Fruit fly (Drosophila melanogaster): Measurements from ENCODE around the gene CCAP.

Gene CCAP

DNA sequence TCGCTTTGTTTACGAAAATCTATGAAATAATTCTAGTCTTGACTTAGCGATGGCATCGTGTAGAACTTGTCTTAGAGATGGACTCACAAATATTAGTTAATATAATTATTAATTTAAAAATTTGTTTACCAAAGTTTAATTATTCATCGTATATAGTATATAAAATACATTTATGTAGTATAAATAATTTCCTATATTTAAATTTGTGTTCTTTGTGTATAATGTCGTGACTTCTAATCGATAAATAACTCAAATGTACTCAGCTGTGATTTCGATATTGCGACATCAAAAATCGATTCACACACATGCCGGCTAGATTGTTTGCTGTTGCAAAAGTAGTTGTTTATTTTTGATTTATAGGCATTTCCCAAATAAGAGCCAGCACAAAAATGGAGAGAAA is 11.6 kb downstream of the CCAP start, which contains the start of the genes wfs1 and Nup133:
wfs1 (minus strand) TSS at position 70 of the 400 bp plus-strand sequence.
Nup133 (plus strand) TSS at position 297 of the 400 bp plus-strand sequence.
- no peak for TF ChIP-seq Rel (GFP tag; optimal IDR thresholded peaks at IDR 0.05)
- TF ChIP-seq Rel (tag; optimal IDR thresholded peaks at IDR 0.05), result peak; percentile 53
- TF ChIP-seq CG9705 (GFP tag; optimal IDR thresholded peaks at IDR 0.05), result peak; percentile 62
- TF ChIP-seq Sp1 (GFP tag; optimal IDR thresholded peaks at IDR 0.05), result peak; percentile 79
- no peak for TF ChIP-seq Hnf4 (GFP tag; optimal IDR thresholded peaks at IDR 0.05)
- no peak for TF ChIP-seq Jra (GFP tag; optimal IDR thresholded peaks at IDR 0.05)
- peak; percentile 76 for TF ChIP-seq rgr (GFP tag; optimal IDR thresholded peaks at IDR 0.05)
- peak in 1 of 2 experiments; percentile 76 for TF ChIP-seq foxo (GFP tag; optimal IDR thresholded peaks at IDR 0.05)
- TF ChIP-seq Mio (GFP tag; optimal IDR thresholded peaks at IDR 0.05), result no peak
- TF ChIP-seq CG32264 (GFP tag; optimal IDR thresholded peaks at IDR 0.05), result no peak
- TF ChIP-seq psq (GFP tag; optimal IDR thresholded peaks at IDR 0.05), result peak; percentile 67
- TF ChIP-seq dl (GFP tag; optimal IDR thresholded peaks at IDR 0.05; ENCODE audit: insufficient read depth in 1 of 2, partially characterized antibody in 2 of 2), result no peak
- TF ChIP-seq sv (GFP tag; optimal IDR thresholded peaks at IDR 0.05), result peak; percentile 52
- no peak for TF ChIP-seq Hr83 (GFP tag; optimal IDR thresholded peaks at IDR 0.05; ENCODE audit: poor library complexity, severe bottlenecking)
- peak; percentile 63 for TF ChIP-seq OdsH (GFP tag; optimal IDR thresholded peaks at IDR 0.05)
- peak; percentile 89 for TF ChIP-seq HLH106 (tag; optimal IDR thresholded peaks at IDR 0.05)
- TF ChIP-seq brk (GFP tag; optimal IDR thresholded peaks at IDR 0.05), result no peak

- TF ChIP-seq dsf (GFP tag; optimal IDR thresholded peaks at IDR 0.05; ENCODE audit: borderline replicate concordance), result peak; percentile 34
- TF ChIP-seq h (GFP tag; optimal IDR thresholded peaks at IDR 0.05), result peak; percentile 67
- TF ChIP-seq usp (GFP tag; optimal IDR thresholded peaks at IDR 0.05), result no peak
- TF ChIP-seq br (GFP tag; optimal IDR thresholded peaks at IDR 0.05), result peak; percentile 60
- no peak for TF ChIP-seq N (GFP tag; optimal IDR thresholded peaks at IDR 0.05)
- peak; percentile 59 for TF ChIP-seq Sp1 (GFP tag; optimal IDR thresholded peaks at IDR 0.05)
- no peak for TF ChIP-seq brk (GFP tag; optimal IDR thresholded peaks at IDR 0.05)
- TF ChIP-seq Hr83 (GFP tag; optimal IDR thresholded peaks at IDR 0.05; ENCODE audit: poor library complexity, severe bottlenecking), result peak; percentile 52
- TF ChIP-seq sage (GFP tag; optimal IDR thresholded peaks at IDR 0.05), result no peak
- peak; percentile 46 for TF ChIP-seq psq (GFP tag; optimal IDR thresholded peaks at IDR 0.05)
- TF ChIP-seq CG9705 (GFP tag; optimal IDR thresholded peaks at IDR 0.05), result peak; percentile 26
- TF ChIP-seq ey (GFP tag; optimal IDR thresholded peaks at IDR 0.05), result peak; percentile 3
- TF ChIP-seq Hr78 (GFP tag; optimal IDR thresholded peaks at IDR 0.05), result no peak
- peak; percentile 47 for TF ChIP-seq sv (GFP tag; optimal IDR thresholded peaks at IDR 0.05)
- peak; percentile 61 for TF ChIP-seq rgr (GFP tag; optimal IDR thresholded peaks at IDR 0.05)
- peak; percentile 42 for TF ChIP-seq woc (GFP tag; optimal IDR thresholded peaks at IDR 0.05)
- no peak for TF ChIP-seq Rel (GFP tag; optimal IDR thresholded peaks at IDR 0.05)
- TF ChIP-seq Rel (tag; optimal IDR thresholded peaks at IDR 0.05), result peak; percentile 57
- TF ChIP-seq fru (GFP tag; optimal IDR thresholded peaks at IDR 0.05), result peak; percentile 48
- TF ChIP-seq GATAd (GFP tag; optimal IDR thresholded peaks at IDR 0.05), result no peak
- TF ChIP-seq OdsH (GFP tag; optimal IDR thresholded peaks at IDR 0.05), result peak; percentile 58
- TF ChIP-seq HLH106 (tag; optimal IDR thresholded peaks at IDR 0.05), result peak; percentile 64
- TF ChIP-seq Mio (GFP tag; optimal IDR thresholded peaks at IDR 0.05), result no peak
- TF ChIP-seq foxo (GFP tag; optimal IDR thresholded peaks at IDR 0.05), result peak in 1 of 2 experiments; percentile 55
- no peak for TF ChIP-seq Myc (optimal IDR thresholded peaks at IDR 0.05)
These were observed 15.5 kb downstream of the CCAP start, which contains the start of the genes Gclm and CG17625 for dm6 chr3R:22686336-22686874. Gene Gclm, minus strand, starts transcription at chr3R:22686510. Gene CG17625, plus strand, starts transcription at chr3R:22686849.

- TF ChIP-seq N (GFP tag; optimal IDR thresholded peaks at IDR 0.05) (no peak), psq (GFP tag; optimal IDR thresholded peaks at IDR 0.05) (no peak), tai (GFP tag; optimal IDR thresholded peaks at IDR 0.05) (no peak), Rel (GFP tag; optimal IDR thresholded peaks at IDR 0.05) (no peak), Rel (tag; optimal IDR thresholded peaks at IDR 0.05) (no peak)
These were observed 17.0 kb downstream of the CCAP start for dm6 chr3R:22684948-22685253.

DNA sequence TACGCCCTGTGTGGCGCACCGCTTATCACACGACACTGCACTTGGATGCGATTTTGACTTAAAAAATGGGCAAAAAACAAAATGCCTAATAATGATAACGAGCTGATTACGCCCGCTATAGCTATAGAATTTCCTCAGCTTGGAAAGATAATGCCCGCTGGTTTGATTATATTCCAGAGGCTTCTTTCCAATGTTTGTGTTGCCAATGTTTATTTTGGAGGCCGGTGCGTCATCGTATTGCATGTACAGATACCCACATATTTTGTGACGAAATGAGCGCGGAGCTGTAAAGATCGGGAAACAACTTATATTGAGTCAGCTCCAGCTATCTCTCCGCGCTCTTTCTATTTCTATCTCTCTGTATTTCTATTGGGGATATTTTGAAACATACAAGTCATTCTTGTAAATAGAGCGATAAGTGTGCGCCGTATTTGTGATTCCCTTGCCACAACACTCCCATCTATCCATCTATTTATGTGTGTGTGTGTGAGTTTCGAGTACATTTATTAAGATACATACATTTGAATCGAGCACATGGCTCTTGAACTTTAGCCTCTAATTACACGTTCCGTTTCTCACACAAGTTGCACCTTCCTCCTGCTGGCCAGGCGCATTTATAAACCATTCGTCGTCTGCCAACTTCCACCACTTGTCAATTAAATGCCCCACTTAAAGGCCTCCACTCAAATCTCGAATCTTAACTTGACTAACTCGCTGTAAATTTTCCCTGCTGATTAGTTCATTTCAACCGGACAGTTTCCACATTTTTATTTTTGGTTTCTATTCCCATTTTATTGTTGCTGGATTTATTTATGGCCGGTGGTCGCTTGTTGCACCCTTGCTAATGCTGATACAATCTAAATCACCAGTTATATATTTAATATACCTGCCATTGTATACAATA is 17.6 kb downstream of the CCAP start:
- TF ChIP-seq CG9705 (GFP tag; optimal IDR thresholded peaks at IDR 0.05), result peak; percentile 10
- peak; percentile 17 for TF ChIP-seq Jra (GFP tag; optimal IDR thresholded peaks at IDR 0.05)
- no peak for TF ChIP-seq Dfd (GFP tag; optimal IDR thresholded peaks at IDR 0.05)
- TF ChIP-seq Rel (GFP tag; optimal IDR thresholded peaks at IDR 0.05), result no peak
- TF ChIP-seq Rel (tag; optimal IDR thresholded peaks at IDR 0.05), result peak; percentile 75
- no peak for TF ChIP-seq brk (GFP tag; optimal IDR thresholded peaks at IDR 0.05)
- peak; percentile 31 for TF ChIP-seq h (GFP tag; optimal IDR thresholded peaks at IDR 0.05)
- peak in 1 of 2 experiments; percentile 33 for TF ChIP-seq foxo (GFP tag; optimal IDR thresholded peaks at IDR 0.05)
